Fruit fly (Drosophila melanogaster) ovary, adult (tissue): ENCODE results near the gene Rpt5.

ENCODE experiments used
- CG17801 ChIP-seq: fragments of 200-800 bp; optimal IDR thresholded peaks from 2 replicates; lab custom pipeline; 2019; ENCODE audit warnings: missing biosample characterization, mild to moderate bottlenecking, missing genetic modification characterization, moderate library complexity; ENCODE audit not compliant: partially characterized antibody

Gene Rpt5

DNA sequence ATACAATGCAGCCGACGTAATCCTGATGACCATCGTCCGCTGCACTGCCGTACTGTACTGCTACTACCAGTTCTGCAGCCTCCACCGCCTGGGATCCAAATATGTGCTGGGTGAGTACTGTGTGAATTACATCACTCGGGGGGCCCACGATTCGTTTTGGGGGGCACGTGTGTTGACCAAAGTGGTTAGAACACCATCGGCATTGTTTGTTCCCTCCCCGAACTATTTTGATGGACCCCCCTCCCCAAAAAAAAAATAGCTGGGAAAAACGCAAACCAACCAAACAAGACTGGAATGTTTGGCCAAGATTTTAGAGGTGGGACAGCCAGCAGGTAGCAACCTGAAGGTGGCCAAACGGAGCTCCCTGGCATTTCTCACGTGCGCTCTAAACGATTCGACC is 5.2 kb upstream of the Rpt5 start:
- TF ChIP-seq CG17801 (GFP tag; lab: Kevin White, UChicago), result no peak

DNA sequence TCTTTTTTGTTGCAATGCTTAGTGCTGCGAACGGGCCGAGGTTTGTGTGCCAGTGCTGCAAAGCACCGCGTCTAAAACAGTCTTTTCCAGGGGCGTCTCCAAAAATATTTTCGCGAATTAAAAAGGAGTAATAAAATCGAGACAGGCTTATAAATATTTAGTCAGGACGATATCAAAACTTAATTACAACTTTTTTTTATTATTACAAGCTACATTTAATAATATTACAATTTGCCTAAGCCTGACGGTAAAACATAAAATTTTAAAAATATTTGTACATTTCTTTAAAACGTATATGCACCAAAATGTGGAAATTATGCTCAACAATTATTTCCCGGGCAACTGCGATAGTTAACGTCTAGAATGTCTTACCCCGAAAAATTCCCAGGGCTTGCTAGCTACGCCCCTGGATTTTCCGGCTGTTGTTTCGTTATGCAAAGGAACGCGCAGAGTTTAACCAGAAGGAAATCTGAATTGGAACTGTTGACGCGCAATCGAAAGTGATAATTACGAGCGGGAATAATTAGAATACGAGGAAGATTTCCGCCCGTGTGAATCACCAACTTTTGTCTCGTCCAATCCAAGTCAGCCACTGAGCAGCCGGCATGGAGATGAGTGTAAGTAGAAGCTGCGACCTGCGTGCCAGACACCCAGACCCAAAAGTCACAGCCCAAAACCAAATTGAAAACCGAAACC is 5.4 kb downstream of the Rpt5 start, which contains the start of the genes PTPMT1 and Hrd3:
Gene PTPMT1, plus strand, starts transcription at position 428 of the 696 bp plus-strand sequence.
Gene Hrd3, minus strand, starts transcription at position 646 of the 696 bp plus-strand sequence.
- peak; percentile 95 for TF ChIP-seq CG17801 (GFP tag; lab: Kevin White, UChicago)

DNA sequence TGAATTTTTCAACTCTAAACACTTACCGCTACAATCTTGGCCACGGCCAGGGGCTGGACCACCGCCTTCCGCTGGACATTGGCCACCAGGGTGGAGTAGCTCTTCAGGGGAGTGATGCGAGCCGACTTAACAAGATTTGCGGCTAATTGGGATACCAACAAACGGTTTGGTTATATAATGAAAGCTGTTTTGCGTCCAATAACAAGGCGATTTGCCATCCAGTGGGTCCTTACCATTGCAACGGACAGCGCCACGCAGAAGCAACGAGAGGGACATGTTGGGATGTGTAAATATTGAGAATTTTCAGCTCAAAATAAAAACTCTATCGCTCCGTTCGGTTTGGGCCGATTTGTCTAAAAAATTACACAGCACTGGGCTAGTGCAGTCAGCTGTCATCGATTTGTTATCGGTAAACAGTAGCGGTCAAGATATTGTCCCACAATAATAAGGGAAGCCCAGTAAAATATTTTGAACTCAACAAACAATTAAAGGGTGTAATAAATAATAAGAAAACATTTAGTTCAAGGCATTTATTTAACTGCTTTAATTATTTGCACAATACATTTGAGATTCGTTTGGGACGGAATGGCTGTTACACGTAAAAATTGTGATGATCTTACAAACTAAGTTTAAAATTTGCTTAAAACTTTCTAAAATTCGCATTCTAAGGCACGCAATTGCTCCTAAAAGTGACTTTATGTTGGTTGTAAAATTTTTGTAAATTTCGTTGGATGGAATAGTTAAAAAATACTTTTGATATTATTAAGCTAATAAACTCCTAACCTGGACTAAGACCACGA is 7.7 kb downstream of the Rpt5 start, which contains the start of gene SdhD:
Gene SdhD, minus strand, starts transcription at position 382 of the 800 bp plus-strand sequence.
- TF ChIP-seq CG17801 (GFP tag; lab: Kevin White, UChicago), result peak; percentile 46

DNA sequence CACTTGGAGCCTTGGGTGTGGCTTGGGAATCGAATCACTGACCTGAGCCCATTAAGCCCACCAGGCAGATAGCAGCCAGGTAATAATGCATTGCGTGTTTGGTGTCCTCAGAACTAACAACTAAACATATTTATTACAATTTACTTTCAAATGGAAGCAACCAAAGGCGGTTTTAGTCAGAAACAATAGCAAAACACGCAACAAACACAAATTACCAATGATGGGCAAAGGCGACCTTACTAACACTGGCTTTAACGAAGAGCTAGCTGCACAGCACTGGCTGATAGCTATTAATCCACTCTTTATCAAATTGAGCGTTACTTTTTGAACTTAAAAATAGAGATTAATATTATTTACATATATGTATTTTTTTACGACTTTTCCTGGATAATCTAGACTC is 10.3 kb downstream of the Rpt5 start, which contains the start of gene udt:
Gene udt, minus strand, starts transcription at position 249 of the 400 bp plus-strand sequence.
- no peak for TF ChIP-seq CG17801 (GFP tag; lab: Kevin White, UChicago)

DNA sequence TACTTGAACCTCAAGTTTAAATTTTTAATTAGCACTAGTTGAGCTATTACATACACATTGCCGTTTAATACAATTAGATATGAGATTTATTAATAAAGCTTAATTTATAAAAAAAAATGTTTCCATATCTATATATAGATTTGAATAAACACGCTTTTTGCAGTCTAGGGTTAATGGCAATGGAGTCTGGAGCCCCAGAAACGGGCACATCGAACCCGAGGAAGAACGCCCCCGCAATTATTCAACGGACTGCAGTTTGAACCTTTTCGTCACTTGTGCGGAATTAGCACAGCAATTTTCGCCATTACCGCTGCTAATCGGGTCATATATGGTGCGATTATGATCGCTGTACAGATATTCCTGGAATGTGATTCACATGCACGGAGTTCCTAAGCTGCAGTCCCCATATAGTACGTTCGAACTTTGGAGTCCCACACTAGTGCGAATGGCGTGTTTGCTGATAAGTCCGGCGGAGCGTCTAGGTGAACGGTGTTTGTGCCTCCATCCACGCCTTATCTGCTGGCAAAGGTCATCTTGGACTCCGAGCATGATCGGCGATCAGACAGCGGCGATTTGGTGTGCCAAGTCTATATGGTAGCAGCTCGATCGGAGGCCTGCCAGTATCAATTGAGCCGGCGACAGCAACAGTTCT is 11.1 kb downstream of the Rpt5 start, which contains the start of gene Lsd-1:
Gene Lsd-1, plus strand, starts transcription at position 236 of the 652 bp plus-strand sequence.
- TF ChIP-seq CG17801 (GFP tag; lab: Kevin White, UChicago), result no peak

DNA sequence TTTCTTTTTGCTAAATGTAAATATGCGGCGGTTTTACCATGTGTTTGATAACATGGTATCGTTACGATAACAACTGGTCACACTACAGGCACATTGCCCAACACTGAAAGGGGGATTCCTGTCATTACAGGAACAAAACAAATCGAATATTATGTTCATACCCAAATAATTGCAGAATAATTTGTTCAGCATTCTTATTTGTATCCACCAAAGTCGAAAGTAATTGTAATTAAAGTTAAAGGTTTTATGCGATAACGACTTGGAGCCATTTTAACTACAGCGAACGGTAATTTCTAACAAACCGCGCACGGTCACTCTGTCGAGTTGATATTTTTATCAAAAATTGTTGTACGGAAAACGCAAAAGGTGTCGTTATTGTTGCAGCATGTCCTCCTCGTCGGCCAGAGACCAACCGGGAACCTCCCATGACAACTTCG is 14.8 kb downstream of the Rpt5 start, which contains the start of the genes CG10214 and CG10375:
Gene CG10214, minus strand, starts transcription at position 72 of the 437 bp plus-strand sequence.
Gene CG10375, plus strand, starts transcription at position 296 of the 437 bp plus-strand sequence.
- peak; percentile 64 for TF ChIP-seq CG17801 (GFP tag; lab: Kevin White, UChicago)

DNA sequence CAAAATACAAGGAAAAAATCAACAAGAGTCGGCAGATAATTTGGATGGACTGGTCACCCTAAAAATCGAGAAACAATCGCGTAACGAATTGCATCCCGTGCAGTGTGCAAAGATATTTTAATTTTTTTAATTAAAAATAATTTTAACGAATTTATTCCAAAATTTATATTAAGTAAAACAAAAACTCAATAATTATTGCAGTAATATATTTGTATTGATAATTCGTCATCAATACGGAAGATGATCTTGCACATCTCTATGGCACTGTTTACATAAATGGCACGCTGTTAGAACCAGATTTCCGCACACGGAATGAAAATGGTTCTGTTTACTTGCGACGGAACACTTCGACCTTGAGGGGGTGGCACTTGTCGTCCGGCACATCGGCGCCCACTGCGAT is 20.1 kb downstream of the Rpt5 start, which contains the start of gene tst:
Gene tst, minus strand, starts transcription at position 52 of the 400 bp plus-strand sequence.
- peak; percentile 94 for TF ChIP-seq CG17801 (GFP tag; lab: Kevin White, UChicago)

DNA sequence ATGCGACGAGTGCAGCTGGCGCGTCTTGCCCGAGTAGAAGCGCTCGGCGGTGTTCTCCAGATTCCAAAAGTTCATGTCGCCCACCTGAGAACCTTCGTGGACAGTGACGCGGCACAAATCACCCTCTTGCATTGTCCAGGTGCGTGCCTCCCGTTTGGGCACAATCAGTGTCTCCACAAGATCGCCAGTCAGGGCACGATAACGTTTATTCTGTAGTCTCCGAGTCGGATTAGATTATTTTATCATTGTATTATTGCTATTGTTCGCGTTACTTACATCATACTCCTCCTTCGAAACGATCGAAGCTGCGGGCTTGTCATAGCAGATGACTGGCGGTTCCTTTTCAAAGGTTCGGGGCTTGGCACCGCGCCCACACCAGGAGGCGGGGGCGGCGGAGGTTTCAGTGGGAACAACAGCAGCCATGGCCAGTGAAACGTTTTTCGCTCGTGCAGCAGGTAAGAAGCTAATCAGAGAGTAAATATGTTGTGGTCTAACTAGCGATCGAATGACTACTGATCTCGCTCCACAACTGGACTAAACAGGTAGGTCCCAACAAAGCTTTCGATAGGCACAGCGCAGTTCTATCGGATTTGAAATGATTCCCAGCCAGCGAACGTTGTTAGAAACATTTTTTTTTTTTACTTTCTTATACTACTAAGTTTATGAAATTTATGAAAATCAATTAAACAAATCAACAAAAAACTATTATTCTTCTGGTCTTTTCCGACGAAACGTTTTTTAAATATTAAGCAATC is 21.1 kb downstream of the Rpt5 start, which contains the start of gene CG10208:
Gene CG10208, minus strand, starts transcription at position 518 of the 755 bp plus-strand sequence.
- TF ChIP-seq CG17801 (GFP tag; lab: Kevin White, UChicago), result no peak

DNA sequence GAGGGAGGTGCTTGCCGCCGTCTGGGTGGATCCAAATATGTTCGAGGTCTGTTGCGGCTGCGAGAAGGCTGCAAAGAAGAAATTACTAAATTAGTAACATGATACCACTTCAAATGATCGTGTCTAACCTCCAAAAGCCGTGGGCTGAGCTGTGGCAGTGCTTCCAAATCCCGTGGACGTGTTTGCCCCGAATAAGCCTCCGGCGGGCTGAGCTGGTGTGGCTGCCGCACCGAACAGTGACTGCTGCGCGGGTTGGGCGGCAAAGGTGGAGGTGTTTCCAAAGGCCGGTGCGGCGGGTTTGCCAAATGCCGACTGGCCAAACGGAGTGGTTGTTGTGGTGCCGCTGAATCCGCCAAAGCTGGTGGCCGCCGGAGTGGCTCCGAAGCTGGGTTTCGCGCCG is 28.1 kb downstream of the Rpt5 start:
- no peak for TF ChIP-seq CG17801 (GFP tag; lab: Kevin White, UChicago)

DNA sequence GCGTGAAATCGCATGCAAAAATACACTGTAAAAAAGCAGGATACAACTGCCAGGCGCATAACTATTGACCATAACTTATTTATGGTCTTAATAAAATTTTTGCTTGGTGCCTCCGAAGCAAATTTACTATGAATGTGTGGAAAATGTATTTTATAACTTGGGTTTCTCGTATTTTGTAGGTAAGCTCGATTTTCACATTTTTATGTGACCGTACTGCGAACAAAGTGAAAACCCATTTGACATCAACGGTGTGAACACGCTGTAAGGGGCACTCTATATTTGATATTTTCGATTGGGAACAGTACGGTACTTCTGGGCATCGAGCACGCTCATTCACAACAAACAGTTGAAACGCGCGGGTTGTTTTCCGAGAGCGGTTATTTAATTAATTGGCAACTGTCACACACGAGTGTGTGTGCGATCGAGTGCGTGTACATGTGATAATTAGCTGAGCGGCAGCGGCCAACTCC is 28.8 kb downstream of the Rpt5 start, which contains the start of the genes Nup98-96 and mbc:
Gene Nup98-96, minus strand, starts transcription at position 156 of the 470 bp plus-strand sequence.
Gene mbc, plus strand, starts transcription at position 300 of the 470 bp plus-strand sequence.
- peak; percentile 70 for TF ChIP-seq CG17801 (GFP tag; lab: Kevin White, UChicago)

DNA sequence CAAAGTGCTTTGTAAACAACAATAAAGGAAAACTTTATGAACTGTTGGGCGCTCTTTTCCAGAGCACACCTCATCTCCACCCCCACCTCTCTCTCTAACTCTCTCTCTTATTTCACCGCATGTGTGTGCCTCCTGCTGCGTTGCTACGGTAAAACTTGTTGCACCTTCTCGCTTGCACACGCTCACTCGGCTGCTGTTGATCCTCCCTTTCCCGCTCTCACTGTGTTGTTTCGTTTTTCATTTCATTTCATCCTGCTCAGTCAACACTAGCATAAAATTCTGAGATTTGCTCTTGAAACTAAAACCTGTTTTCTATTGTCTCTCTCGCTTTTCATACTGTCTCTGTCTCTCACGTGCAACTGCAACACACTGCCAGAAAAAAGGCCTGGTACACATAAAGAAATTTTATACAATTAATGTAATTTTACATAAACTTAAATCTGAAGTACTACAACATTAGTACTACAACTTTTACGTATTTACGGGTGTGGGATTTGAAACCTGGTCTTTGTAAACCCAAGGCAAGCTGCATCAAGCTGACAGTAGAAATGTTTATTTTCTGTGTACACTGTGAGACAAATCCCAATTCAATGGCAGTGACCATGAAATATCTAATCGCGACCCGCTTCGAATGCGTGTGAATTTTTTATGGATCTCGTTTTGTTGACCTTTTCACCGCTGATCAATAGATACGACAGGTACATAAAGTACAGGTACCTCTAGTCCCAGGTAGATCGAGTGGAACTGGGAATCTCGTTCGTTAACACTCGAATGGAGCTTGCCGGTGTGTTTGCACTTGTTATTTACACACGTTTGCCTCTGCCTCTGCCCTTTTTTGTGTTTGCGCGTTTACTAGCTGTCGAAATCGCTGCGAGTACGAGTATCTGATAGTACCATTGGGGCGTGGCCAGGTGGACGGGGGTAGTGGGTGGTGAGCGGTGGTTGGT is 30.1 kb downstream of the Rpt5 start:
- no peak for TF ChIP-seq CG17801 (GFP tag; lab: Kevin White, UChicago)

DNA sequence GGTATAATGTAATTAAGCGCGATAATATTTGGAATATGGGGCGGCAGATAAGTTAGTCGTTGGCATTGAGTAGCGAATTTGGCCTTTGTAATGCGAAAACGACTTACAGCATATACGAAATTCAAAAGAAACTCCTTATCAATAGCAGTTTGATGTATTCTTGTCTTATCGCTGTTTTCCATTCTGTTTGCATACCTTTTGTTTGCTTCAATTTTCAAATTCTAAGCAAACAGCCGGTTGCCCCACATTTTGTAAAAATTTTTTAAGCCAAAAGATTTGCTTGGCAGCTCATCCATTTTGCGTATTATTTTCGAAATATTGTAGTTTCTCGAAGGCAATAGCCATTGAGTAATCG is 30.7 kb downstream of the Rpt5 start:
- no peak for TF ChIP-seq CG17801 (GFP tag; lab: Kevin White, UChicago)
